Worm (Caenorhabditis elegans) whole organism, L3 larva: Measurements from ENCODE around the gene spp-28.

ENCODE experiments used
- R02D3.7 ChIP-seq: fragments of 150-350 bp; optimal IDR thresholded peaks from 2 replicates; lab custom pipeline; 2014; ENCODE audit warnings: missing biosample characterization, missing genetic modification characterization
- ZK546.5 ChIP-seq: sonication (generic microtip); optimal IDR thresholded peaks from 2 replicates; lab custom pipeline; 2017; ENCODE audit warnings: missing biosample characterization, missing genetic modification characterization
- aly-2 ChIP-seq: fragments of 150-350 bp; optimal IDR thresholded peaks from 2 replicates; lab custom pipeline; 2014; ENCODE audit warnings: missing biosample characterization, missing genetic modification characterization
- ceh-16 ChIP-seq: sonication (generic microtip); optimal IDR thresholded peaks from 2 replicates; lab custom pipeline; 2017; ENCODE audit warnings: missing biosample characterization, missing genetic modification characterization
- ceh-28 ChIP-seq: fragments of 150-350 bp; optimal IDR thresholded peaks from 2 replicates; lab custom pipeline; 2014; ENCODE audit warnings: missing biosample characterization, missing genetic modification reagents, missing genetic modification characterization
- ceh-9 ChIP-seq: sonication (generic microtip); optimal IDR thresholded peaks from 2 replicates; lab custom pipeline; 2018; ENCODE audit warnings: missing biosample characterization, missing genetic modification characterization
- daf-12 ChIP-seq: fragments of 150-350 bp; optimal IDR thresholded peaks from 2 replicates; lab custom pipeline; 2014; ENCODE audit warnings: missing biosample characterization, missing genetic modification reagents, missing genetic modification characterization
- egl-27 ChIP-seq: sonication (generic microtip); optimal IDR thresholded peaks from 4 replicates; lab custom pipeline; 2017; ENCODE audit warnings: missing biosample characterization, missing genetic modification reagents, missing genetic modification characterization
- elt-2 ChIP-seq: sonication (generic microtip); optimal IDR thresholded peaks from 2 replicates; lab custom pipeline; 2016; ENCODE audit warnings: missing genetic modification reagents, mild to moderate bottlenecking, missing genetic modification characterization, missing compliant biosample characterization
- eor-1 ChIP-seq, 2 experiments: fragments of 150-350 bp; optimal IDR thresholded peaks; 2 replicates each; lab custom pipeline; 2014 to 2018; ENCODE audit warnings: missing biosample characterization in 2 of 2, missing genetic modification characterization in 2 of 2
- fkh-2 ChIP-seq: fragments of 150-350 bp; optimal IDR thresholded peaks from 2 replicates; lab custom pipeline; 2014; ENCODE audit warnings: missing biosample characterization, missing genetic modification reagents, missing genetic modification characterization
- fos-1 ChIP-seq: fragments of 150-350 bp; optimal IDR thresholded peaks from 2 replicates; lab custom pipeline; 2014; ENCODE audit warnings: missing biosample characterization, missing genetic modification characterization
- jun-1 ChIP-seq: fragments of 150-350 bp; optimal IDR thresholded peaks from 2 replicates; lab custom pipeline; 2014; ENCODE audit warnings: missing biosample characterization, missing genetic modification reagents, missing genetic modification characterization
- lsy-12 ChIP-seq: sonication (generic microtip); optimal IDR thresholded peaks from 2 replicates; lab custom pipeline; 2016; ENCODE audit warnings: mild to moderate bottlenecking, missing genetic modification characterization, missing compliant biosample characterization
- mml-1 ChIP-seq: fragments of 150-350 bp; sonication (generic microtip); optimal IDR thresholded peaks from 3 replicates; lab custom pipeline; 2014; ENCODE audit warnings: missing biosample characterization, missing genetic modification characterization
- nfya-1 ChIP-seq: sonication (generic microtip); optimal IDR thresholded peaks from 2 replicates; lab custom pipeline; 2017; ENCODE audit warnings: missing genetic modification characterization, mild to moderate bottlenecking, missing compliant biosample characterization, antibody characterized with exemption, moderate library complexity; ENCODE audit not compliant: insufficient read depth
- nhr-11 ChIP-seq: fragments of 150-350 bp; optimal IDR thresholded peaks from 2 replicates; lab custom pipeline; 2014; ENCODE audit warnings: missing biosample characterization, missing genetic modification characterization
- nhr-12 ChIP-seq: fragments of 150-350 bp; optimal IDR thresholded peaks from 2 replicates; lab custom pipeline; 2014; ENCODE audit warnings: missing biosample characterization, missing genetic modification characterization
- nhr-23 ChIP-seq: fragments of 150-350 bp; optimal IDR thresholded peaks from 2 replicates; lab custom pipeline; 2014; ENCODE audit warnings: missing biosample characterization, missing genetic modification reagents, missing genetic modification characterization
- nhr-237 ChIP-seq: fragments of 150-350 bp; optimal IDR thresholded peaks from 2 replicates; lab custom pipeline; 2014; ENCODE audit warnings: missing biosample characterization, missing genetic modification characterization
- nhr-28 ChIP-seq: fragments of 150-350 bp; optimal IDR thresholded peaks from 2 replicates; lab custom pipeline; 2014; ENCODE audit warnings: missing biosample characterization, missing genetic modification characterization
- nhr-43 ChIP-seq: sonication (generic microtip); optimal IDR thresholded peaks from 2 replicates; lab custom pipeline; 2016; ENCODE audit warnings: mild to moderate bottlenecking, missing genetic modification characterization, missing compliant biosample characterization; ENCODE audit not compliant: poor library complexity, severe bottlenecking
- nhr-67 ChIP-seq: fragments of 150-350 bp; optimal IDR thresholded peaks from 2 replicates; lab custom pipeline; 2014; ENCODE audit warnings: missing biosample characterization, missing genetic modification characterization
- nhr-77 ChIP-seq: fragments of 150-350 bp; optimal IDR thresholded peaks from 2 replicates; lab custom pipeline; 2014; ENCODE audit warnings: missing biosample characterization, missing genetic modification characterization
- pqm-1 ChIP-seq: fragments of 150-350 bp; optimal IDR thresholded peaks from 2 replicates; lab custom pipeline; 2017; ENCODE audit warnings: missing biosample characterization, missing genetic modification characterization, inconsistent platforms
- sea-2 ChIP-seq: fragments of 150-350 bp; sonication (generic microtip); optimal IDR thresholded peaks from 4 replicates; lab custom pipeline; 2014; ENCODE audit warnings: missing biosample characterization, missing genetic modification reagents, missing genetic modification characterization
- skn-1 ChIP-seq: fragments of 150-350 bp; optimal IDR thresholded peaks from 2 replicates; lab custom pipeline; 2014; ENCODE audit warnings: missing biosample characterization, missing genetic modification characterization
- snpc-4 ChIP-seq: fragments of 150-350 bp; optimal IDR thresholded peaks from 2 replicates; lab custom pipeline; 2014; ENCODE audit warnings: missing biosample characterization, missing genetic modification characterization
- tbx-2 ChIP-seq: sonication (generic microtip); optimal IDR thresholded peaks from 2 replicates; lab custom pipeline; 2016; ENCODE audit warnings: mild to moderate bottlenecking, missing genetic modification characterization, missing compliant biosample characterization
- unc-39 ChIP-seq: sonication (generic microtip); optimal IDR thresholded peaks from 4 replicates; lab custom pipeline; 2017; ENCODE audit warnings: missing biosample characterization, missing genetic modification characterization
- unc-62 ChIP-seq: fragments of 150-350 bp; sonication (generic microtip); optimal IDR thresholded peaks from 4 replicates; lab custom pipeline; 2014; ENCODE audit warnings: missing biosample characterization, missing genetic modification reagents, missing genetic modification characterization
- ztf-4 ChIP-seq: fragments of 150-350 bp; optimal IDR thresholded peaks from 2 replicates; lab custom pipeline; 2014; ENCODE audit warnings: missing biosample characterization, missing genetic modification characterization

Gene spp-28

DNA sequence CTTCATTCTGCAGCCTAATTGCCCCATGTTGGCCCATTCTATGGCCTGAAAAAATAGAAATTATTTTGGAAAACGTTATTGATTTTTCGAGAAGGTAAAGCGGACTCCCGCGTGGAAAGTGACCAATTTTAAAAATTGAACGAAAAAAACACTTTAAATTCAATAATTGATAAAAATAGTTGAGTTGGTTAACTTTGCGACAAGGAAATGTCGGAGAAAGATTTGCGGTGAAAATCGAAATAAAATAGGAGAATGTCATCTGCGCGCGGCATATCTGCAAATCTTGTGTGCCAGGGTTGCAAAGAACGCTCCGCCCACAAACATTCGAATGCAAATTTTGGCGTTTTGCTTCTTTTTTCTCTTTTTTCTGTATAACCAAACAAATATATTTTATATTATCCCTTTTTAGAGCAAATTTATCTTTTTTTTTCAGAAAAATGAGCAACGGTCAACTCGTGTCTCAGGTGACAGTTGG is 19.2 kb downstream of the spp-28 start, which contains the start of the genes rnf-121 and C16C10.4 (continued):
- TF ChIP-seq ceh-28 (tag; lab: Kevin White, UChicago) (peak; percentile 44), nhr-43 (tag; lab: Kevin White, UChicago) (peak; percentile 89), lsy-12 (tag; lab: Kevin White, UChicago) (peak; percentile 52), R02D3.7 (tag; lab: Kevin White, UChicago) (peak; percentile 29)

DNA sequence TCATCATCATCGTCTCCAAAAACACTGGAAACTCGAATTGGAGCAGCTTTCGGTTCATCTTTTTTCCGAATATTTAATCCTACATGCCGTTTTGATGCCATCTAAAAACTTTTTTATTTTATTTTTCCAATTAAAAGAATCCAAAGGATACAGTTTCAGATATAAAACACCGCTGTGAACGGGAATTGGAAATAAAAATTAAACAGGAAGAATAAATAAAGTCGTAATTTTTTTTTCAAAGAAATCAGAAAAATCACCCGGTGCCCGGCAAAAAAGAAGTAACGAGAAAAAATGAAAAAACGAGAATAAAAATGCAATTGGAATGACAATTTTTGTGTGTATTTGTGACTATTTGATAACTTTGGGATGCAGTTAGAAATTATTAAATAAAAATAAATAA is 21.5 kb downstream of the spp-28 start, which contains the start of gene ccdc-55:
Gene ccdc-55, minus strand, starts transcription at position 101 of the 400 bp plus-strand sequence.
- TF ChIP-seq fos-1 (tag; lab: Kevin White, UChicago) (no peak), ceh-9 (tag; lab: Kevin White, UChicago) (no peak), nhr-237 (tag; lab: Kevin White, UChicago) (no peak), nhr-77 (tag; lab: Kevin White, UChicago) (no peak), egl-27 (tag; lab: Kevin White, UChicago) (no peak), ZK546.5 (tag; lab: Kevin White, UChicago) (no peak), lsy-12 (tag; lab: Kevin White, UChicago) (no peak), sea-2 (no peak), nhr-28 (no peak), ceh-16 (tag; lab: Kevin White, UChicago) (no peak), unc-62 (GFP tag; lab: Kevin White, UChicago) (no peak), aly-2 (no peak), skn-1 (tag; lab: Kevin White, UChicago) (no peak), elt-2 (no peak), nhr-12 (tag; lab: Kevin White, UChicago) (no peak), eor-1 (tag; optimal IDR thresholded peaks at IDR 0.05; lab: Kevin White, UChicago) (no peak)

DNA sequence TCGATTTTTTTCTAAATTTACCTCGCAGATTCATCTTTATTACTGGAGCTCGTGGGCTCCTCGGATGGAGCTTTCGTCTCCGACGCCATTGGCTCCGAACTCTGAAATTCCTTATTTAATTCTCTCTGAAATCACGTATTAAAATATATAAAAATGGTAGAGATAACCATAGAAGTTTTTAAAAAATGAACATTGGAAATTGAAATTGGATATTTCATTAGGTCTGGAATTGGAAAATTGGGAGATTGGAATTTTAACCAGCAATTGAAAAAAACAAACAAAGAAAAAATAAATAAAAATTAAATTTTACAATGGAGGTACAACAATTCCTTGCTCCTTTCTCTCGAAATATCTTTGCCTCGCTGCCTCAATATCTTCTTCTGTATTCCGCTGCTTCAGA is 23.4 kb downstream of the spp-28 start, which contains the start of gene rnf-5:
Gene rnf-5, minus strand, starts transcription at position 101 of the 400 bp plus-strand sequence.
- TF ChIP-seq fkh-2 (tag; lab: Kevin White, UChicago) = no peak
- TF ChIP-seq mml-1 (tag; lab: Kevin White, UChicago) = no peak
- no peak for TF ChIP-seq egl-27 (tag; lab: Kevin White, UChicago)
- no peak for TF ChIP-seq R02D3.7 (tag; lab: Kevin White, UChicago)
- TF ChIP-seq nhr-11 (tag; lab: Kevin White, UChicago) = no peak
- TF ChIP-seq daf-12 (tag; lab: Kevin White, UChicago) = no peak
- no peak for TF ChIP-seq unc-39 (tag; lab: Kevin White, UChicago)
- no peak for TF ChIP-seq nhr-23
- TF ChIP-seq ztf-4 (tag; lab: Kevin White, UChicago) = no peak
- TF ChIP-seq nhr-43 (tag; lab: Kevin White, UChicago) = no peak
- TF ChIP-seq snpc-4 (tag; lab: Kevin White, UChicago) = no peak
- no peak for TF ChIP-seq pqm-1 (tag; lab: Kevin White, UChicago)
- no peak for TF ChIP-seq nfya-1
- no peak for TF ChIP-seq nhr-237 (tag; lab: Kevin White, UChicago)
- TF ChIP-seq, all 47 proteins: peak for 0

DNA sequence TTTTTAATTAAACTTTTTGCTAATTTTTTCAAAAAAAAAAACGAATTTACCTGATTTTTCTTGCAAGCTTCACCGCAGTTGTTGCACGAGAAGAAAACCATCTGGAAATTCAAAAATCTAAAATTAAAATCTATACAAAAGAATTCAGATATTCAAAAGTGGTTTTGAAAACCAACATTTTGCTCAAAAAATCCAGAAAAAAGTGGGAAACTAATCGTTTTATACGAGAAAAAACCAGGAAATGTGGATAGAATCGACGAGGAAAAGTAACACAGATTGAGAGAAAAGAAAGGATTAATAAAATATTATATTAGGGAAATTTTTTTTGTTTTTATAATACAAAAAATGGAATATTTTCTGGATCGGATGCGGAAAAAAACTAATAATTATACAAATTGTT is 26.1 kb downstream of the spp-28 start, which contains the start of gene C16C10.8:
Gene C16C10.8, minus strand, starts transcription at position 101 of the 400 bp plus-strand sequence.
- TF ChIP-seq ztf-4 (tag; lab: Kevin White, UChicago) (no peak), nfya-1 (no peak), nhr-67 (tag; lab: Kevin White, UChicago) (no peak)

DNA sequence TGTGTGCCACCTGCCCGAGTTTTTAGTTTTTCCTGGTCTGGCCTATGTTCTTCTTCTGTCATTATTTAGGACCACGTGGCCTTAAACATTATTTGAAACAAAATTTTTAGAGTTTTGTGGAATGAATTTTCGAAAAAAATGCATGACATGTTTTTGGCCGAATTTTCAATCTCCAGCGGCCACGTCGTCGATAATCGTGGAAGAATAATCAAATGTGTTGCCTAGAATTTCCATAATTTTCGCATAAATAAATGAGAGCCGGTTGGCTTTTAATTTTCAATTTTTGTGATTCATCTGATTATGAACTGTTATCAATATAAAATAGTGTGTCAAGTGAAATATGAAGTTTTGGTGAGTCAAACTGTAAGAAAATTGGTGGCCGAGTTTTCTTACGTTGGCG is 29.2 kb downstream of the spp-28 start, which contains the start of gene C01G12.16:
Gene C01G12.16, plus strand, starts transcription at position 301 of the 400 bp plus-strand sequence.
- TF ChIP-seq elt-2 (no peak), tbx-2 (tag; lab: Kevin White, UChicago) (no peak), jun-1 (tag; lab: Kevin White, UChicago) (no peak), mml-1 (tag; lab: Kevin White, UChicago) (no peak)
